Worm (Caenorhabditis elegans): Measurements from ENCODE around the gene rict-1.

Gene rict-1

DNA sequence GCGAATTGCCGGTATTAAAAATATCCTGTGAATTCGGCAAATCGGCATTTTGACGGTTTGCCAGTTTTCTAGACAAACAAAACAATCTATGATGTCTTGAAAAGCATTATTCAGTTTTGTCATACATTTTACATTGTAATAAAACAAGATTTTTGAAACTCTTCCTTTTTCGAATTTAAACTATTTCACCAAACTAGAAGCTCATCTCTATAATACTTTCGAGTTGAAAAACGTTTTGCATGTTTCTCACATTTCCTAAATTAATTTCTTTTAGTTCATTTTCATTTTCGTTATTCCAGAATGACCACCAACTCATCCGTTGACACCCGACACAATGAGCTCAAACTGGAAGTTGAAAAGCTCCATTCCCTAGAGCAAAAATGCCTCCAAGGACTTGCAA lies 13.0 kb upstream of the rict-1 start, which contains the start of gene F29C12.6:
Gene F29C12.6 (plus strand): TSS at position 301 of the 400 bp plus-strand sequence.
- no peak for TF ChIP-seq sdc-2 (tag; optimal IDR thresholded peaks at IDR 0.05)
- TF ChIP-seq gmeb-2 (tag; optimal IDR thresholded peaks at IDR 0.05) = no peak

ce11 chrII:13122720-13123119 lies 6.1 kb upstream of the rict-1 start, which contains the start of gene bath-45:
bath-45 (plus strand) TSS chrII:13123020.
- TF ChIP-seq K09A11.1 (tag; optimal IDR thresholded peaks at IDR 0.05; ENCODE audit: insufficient read depth) (no peak), sox-4 (tag; optimal IDR thresholded peaks at IDR 0.05) (no peak), lin-11 (tag; optimal IDR thresholded peaks at IDR 0.05) (no peak), hlh-15 (tag; optimal IDR thresholded peaks at IDR 0.05) (no peak), elt-2 (tag; optimal IDR thresholded peaks at IDR 0.05) (no peak), hlh-13 (GFP tag; optimal IDR thresholded peaks at IDR 0.05) (no peak), Y22D7AL.16 (tag; optimal IDR thresholded peaks at IDR 0.05) (no peak), ceh-34 (tag; optimal IDR thresholded peaks at IDR 0.05) (no peak), unc-86 (tag; optimal IDR thresholded peaks at IDR 0.05) (no peak), dmd-4 (tag; optimal IDR thresholded peaks at IDR 0.05; ENCODE audit: borderline replicate concordance) (no peak), F13H6.1 (tag; optimal IDR thresholded peaks at IDR 0.05) (no peak), pros-1 (tag; optimal IDR thresholded peaks at IDR 0.05) (no peak)

ce11 chrII:13117135-13117534 lies 525 bp upstream of the rict-1 start, which contains the start of gene gfm-1:
gfm-1 (plus strand) TSS chrII:13117483.
- peak; percentile 41 for TF ChIP-seq ceh-14 (tag; optimal IDR thresholded peaks at IDR 0.05)
- TF ChIP-seq ceh-45 (GFP tag; IDR thresholded peaks at IDR 0.05) = no peak
- no peak for TF ChIP-seq ceh-24 (tag; optimal IDR thresholded peaks at IDR 0.05)
- TF ChIP-seq che-1 (tag; optimal IDR thresholded peaks at IDR 0.05) = no peak
- TF ChIP-seq sdc-2 (tag; optimal IDR thresholded peaks at IDR 0.05) = peak; percentile 29
- no peak for TF ChIP-seq ceh-30 (tag; optimal IDR thresholded peaks at IDR 0.05)
- TF ChIP-seq T23F11.4 (GFP tag; optimal IDR thresholded peaks at IDR 0.05) = no peak
- TF ChIP-seq elt-4 (tag; optimal IDR thresholded peaks at IDR 0.05) = no peak
- peak; percentile 26 for TF ChIP-seq rnt-1 (tag; optimal IDR thresholded peaks at IDR 0.05)
- peak; percentile 87 for TF ChIP-seq ceh-31 (tag; optimal IDR thresholded peaks at IDR 0.05)
- TF ChIP-seq ahr-1 (tag; optimal IDR thresholded peaks at IDR 0.05) = peak; percentile 36
- TF ChIP-seq hlh-15 (tag; optimal IDR thresholded peaks at IDR 0.05) = peak; percentile 25
- TF ChIP-seq hlh-13 (GFP tag; optimal IDR thresholded peaks at IDR 0.05) = no peak
- no peak for TF ChIP-seq ceh-6 (GFP tag; optimal IDR thresholded peaks at IDR 0.05)
- no peak for TF ChIP-seq fkh-6 (tag; optimal IDR thresholded peaks at IDR 0.05)
- no peak for TF ChIP-seq pag-3 (tag; optimal IDR thresholded peaks at IDR 0.05; ENCODE audit: borderline replicate concordance)
- TF ChIP-seq sox-4 (tag; optimal IDR thresholded peaks at IDR 0.05) = no peak
- TF ChIP-seq unc-42 (tag; optimal IDR thresholded peaks at IDR 0.05) = peak; percentile 41
- no peak for TF ChIP-seq nfya-1 (tag; optimal IDR thresholded peaks at IDR 0.05)
- TF ChIP-seq ref-2 (tag; optimal IDR thresholded peaks at IDR 0.05) = peak; percentile 81
- peak; percentile 86 for TF ChIP-seq zip-5 (tag; optimal IDR thresholded peaks at IDR 0.05)
- TF ChIP-seq dve-1 (tag; optimal IDR thresholded peaks at IDR 0.05) = no peak
- no peak for TF ChIP-seq nhr-232 (tag; optimal IDR thresholded peaks at IDR 0.05)
- peak; percentile 27 for TF ChIP-seq pha-2 (tag; optimal IDR thresholded peaks at IDR 0.05)
- TF ChIP-seq ceh-2 (tag; optimal IDR thresholded peaks at IDR 0.05) = peak; percentile 84
- no peak for TF ChIP-seq hlh-30 (tag; optimal IDR thresholded peaks at IDR 0.05; ENCODE audit: insufficient read depth)
- no peak for TF ChIP-seq nhr-11 (tag; optimal IDR thresholded peaks at IDR 0.05)
- no peak for TF ChIP-seq unc-3 (GFP tag; conservative IDR thresholded peaks at IDR 0.05)
- no peak for TF ChIP-seq unc-3 (tag; optimal IDR thresholded peaks at IDR 0.05)
- no peak for TF ChIP-seq K02D7.2 (tag; optimal IDR thresholded peaks at IDR 0.05)
- TF ChIP-seq pat-9 (tag; optimal IDR thresholded peaks at IDR 0.05) = no peak
- peak; percentile 53 for TF ChIP-seq fax-1 (tag; optimal IDR thresholded peaks at IDR 0.05)
- no peak for TF ChIP-seq dmd-4 (tag; optimal IDR thresholded peaks at IDR 0.05; ENCODE audit: borderline replicate concordance)
- TF ChIP-seq hlh-8 (tag; optimal IDR thresholded peaks at IDR 0.05) = peak; percentile 81
- no peak for TF ChIP-seq npax-4 (tag; optimal IDR thresholded peaks at IDR 0.05)
- TF ChIP-seq mec-3 (tag; optimal IDR thresholded peaks at IDR 0.05; ENCODE audit: borderline replicate concordance) = no peak
- TF ChIP-seq ceh-9 (tag; optimal IDR thresholded peaks at IDR 0.05) = no peak
- TF ChIP-seq odd-2 (tag; optimal IDR thresholded peaks at IDR 0.05) = no peak
- TF ChIP-seq lin-11 (tag; optimal IDR thresholded peaks at IDR 0.05) = no peak
- no peak for TF ChIP-seq pha-4 (tag; optimal IDR thresholded peaks at IDR 0.05)
- TF ChIP-seq pax-1 (tag; optimal IDR thresholded peaks at IDR 0.05) = no peak
- TF ChIP-seq K09A11.1 (tag; optimal IDR thresholded peaks at IDR 0.05; ENCODE audit: insufficient read depth) = no peak

Data from whole organism, late embryonic.